Fruit fly (Drosophila melanogaster) S2 (cell line): ENCODE data around the gene Serinc.

ENCODE experiments used
- CG8478 ChIP-seq: fragments of >200 bp; optimal IDR thresholded peaks from 2 replicates; lab custom pipeline; 2018
- CTCF ChIP-seq, 2 experiments: fragments of >200 bp; optimal IDR thresholded peaks; 2 replicates each; lab custom pipeline; 2018

DNA sequence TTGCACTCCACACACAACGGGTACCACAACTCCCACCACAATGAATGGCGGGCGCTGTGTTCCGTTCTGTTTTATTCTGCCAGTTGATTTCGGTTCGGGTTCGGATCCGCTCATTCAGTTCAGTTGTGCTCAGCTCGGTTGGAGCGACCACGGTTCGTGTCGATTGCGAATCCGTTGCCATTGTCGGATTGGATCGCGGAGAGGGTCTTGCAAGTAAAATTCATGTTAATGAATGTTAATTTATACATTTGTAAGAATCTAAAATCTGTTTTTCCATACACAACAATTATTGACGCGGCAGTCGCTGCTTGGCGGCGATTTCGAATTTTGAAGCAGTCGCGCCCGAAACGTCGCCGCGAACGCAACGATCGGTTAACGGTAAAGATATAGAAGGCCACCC, 18.0 kb upstream of the Serinc start, which contains the start of gene Gagr:
- no peak for TF ChIP-seq CTCF (optimal IDR thresholded peaks at IDR 0.05; lab: Kevin White, UChicago)
- no peak for TF ChIP-seq CG8478 (lab: Kevin White, UChicago)
